Fruit fly (Drosophila melanogaster): Measurements from ENCODE around the gene Herc4.

DNA sequence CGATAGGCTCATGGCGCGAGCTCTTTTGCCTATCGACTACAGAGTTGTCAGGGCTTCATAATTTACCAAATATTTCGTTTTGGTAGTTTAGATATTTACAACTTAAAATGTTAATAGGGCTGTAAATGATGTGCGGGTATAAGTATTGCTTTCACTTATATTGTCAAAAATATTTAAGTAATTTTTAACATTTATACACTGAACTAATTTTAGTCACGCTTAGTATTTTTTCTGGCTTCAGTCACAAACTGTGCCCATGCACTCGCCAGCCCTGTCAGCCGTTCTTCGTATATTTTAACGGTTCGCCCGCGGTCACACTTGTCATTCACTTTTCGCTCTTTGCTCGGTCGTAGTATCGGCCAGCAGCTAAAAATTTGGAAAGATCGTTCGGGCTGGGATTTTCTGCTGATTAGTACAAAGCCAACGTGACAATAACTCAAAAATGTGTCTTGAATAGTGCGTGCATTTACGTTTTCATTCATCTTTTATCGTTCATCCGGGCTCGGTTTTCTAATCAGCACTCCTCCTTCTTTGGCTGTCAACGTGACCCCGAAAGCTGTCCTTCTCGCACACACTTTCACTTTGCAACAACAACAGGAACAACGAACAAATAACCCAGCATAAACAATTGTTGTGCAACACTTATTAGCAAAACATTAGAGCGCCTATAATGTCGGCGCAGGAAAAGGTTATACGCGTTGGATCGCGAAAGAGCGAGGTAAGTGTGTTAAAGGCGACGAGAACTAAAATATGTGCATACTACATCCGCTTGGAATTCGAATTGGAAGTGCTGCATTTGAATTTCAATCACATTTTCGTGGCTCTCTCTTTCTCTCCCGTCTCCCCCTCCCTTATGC is 21.3 kb downstream of the Herc4 start, which contains the start of the genes Hmbs and CG2211:
- TF ChIP-seq Ets98B (GFP tag; IDR thresholded peaks at IDR 0.05), result peak; percentile 77
- TF ChIP-seq CG9948 (tag; optimal IDR thresholded peaks at IDR 0.05), result peak; percentile 64
- no peak for TF ChIP-seq CG13204 (GFP tag; optimal IDR thresholded peaks at IDR 0.05)
- no peak for TF ChIP-seq D1 (tag; optimal IDR thresholded peaks at IDR 0.05)
- TF ChIP-seq CG32121 (GFP tag; IDR thresholded peaks at IDR 0.05), result peak; percentile 60
- no peak for TF ChIP-seq CG12605 (GFP tag; IDR thresholded peaks at IDR 0.05)
- TF ChIP-seq EcR (GFP tag; optimal IDR thresholded peaks at IDR 0.05), result peak; percentile 53
- no peak for TF ChIP-seq Pif1B (GFP tag; optimal IDR thresholded peaks at IDR 0.05)
